Fruit fly (Drosophila melanogaster) whole organism, embryonic: ENCODE results near the gene Nlg2.

ENCODE experiments used
- BtbVII ChIP-seq: fragments of 200-800 bp; sonication (Bioruptor generic); optimal IDR thresholded peaks from 3 replicates; lab custom pipeline; 2017; ENCODE audit warnings: missing biosample characterization, mild to moderate bottlenecking, missing genetic modification characterization
- CG10147 ChIP-seq: fragments of 200-800 bp; sonication (Bioruptor generic); optimal IDR thresholded peaks from 2 replicates; lab custom pipeline; 2019; ENCODE audit warnings: missing biosample characterization, mild to moderate bottlenecking, missing genetic modification characterization, moderate library complexity
- CG10267 ChIP-seq: fragments of 200-800 bp; sonication (Bioruptor generic); optimal IDR thresholded peaks from 2 replicates; lab custom pipeline; 2018; ENCODE audit warnings: missing biosample characterization, mild to moderate bottlenecking, missing genetic modification characterization, moderate library complexity
- CG10274 ChIP-seq: fragments of 200-800 bp; sonication (Bioruptor generic); optimal IDR thresholded peaks from 3 replicates; lab custom pipeline; 2017; ENCODE audit warnings: missing biosample characterization, mild to moderate bottlenecking, missing genetic modification characterization
- CG10654 ChIP-seq: fragments of 200-800 bp; sonication (Bioruptor generic); optimal IDR thresholded peaks from 2 replicates; lab custom pipeline; 2016; ENCODE audit warnings: missing biosample characterization, missing genetic modification characterization
- CG13894 ChIP-seq: fragments of 200-800 bp; sonication (Bioruptor generic); optimal IDR thresholded peaks from 3 replicates; lab custom pipeline; 2018; ENCODE audit warnings: missing biosample characterization, mild to moderate bottlenecking, missing genetic modification characterization, moderate library complexity
- CG14014 ChIP-seq: fragments of 200-800 bp; sonication (Bioruptor generic); IDR thresholded peaks from 2 replicates; pipeline ENCODE4 v1.3.6; 2022; ENCODE audit warnings: missing biosample characterization, missing genetic modification characterization
- CG1529 ChIP-seq: fragments of 200-800 bp; sonication (Bioruptor generic); optimal IDR thresholded peaks from 3 replicates; lab custom pipeline; 2018; ENCODE audit warnings: missing biosample characterization, missing genetic modification characterization
- CG15479 ChIP-seq: fragments of 200-800 bp; sonication (Bioruptor generic); optimal IDR thresholded peaks from 3 replicates; lab custom pipeline; 2019; ENCODE audit warnings: missing biosample characterization, mild to moderate bottlenecking, missing genetic modification characterization, moderate library complexity
- CG15696 ChIP-seq: fragments of 200-800 bp; sonication (Bioruptor generic); optimal IDR thresholded peaks from 2 replicates; lab custom pipeline; 2019; ENCODE audit warnings: missing biosample characterization, mild to moderate bottlenecking, missing genetic modification characterization, moderate library complexity
- CG16779 ChIP-seq: fragments of 200-800 bp; sonication (Bioruptor generic); IDR thresholded peaks from 2 replicates; pipeline ENCODE4 v1.3.6; 2022; ENCODE audit warnings: missing biosample characterization, missing genetic modification characterization
- CG18011 ChIP-seq: fragments of 200-800 bp; sonication (Bioruptor generic); optimal IDR thresholded peaks from 2 replicates; lab custom pipeline; 2017; ENCODE audit warnings: missing biosample characterization, missing genetic modification characterization, mild to moderate bottlenecking, moderate library complexity, missing genotype
- CG1832 ChIP-seq: fragments of 200-800 bp; sonication (Bioruptor generic); optimal IDR thresholded peaks from 2 replicates; lab custom pipeline; 2017; ENCODE audit warnings: missing biosample characterization, mild to moderate bottlenecking, missing genetic modification characterization, inconsistent platforms
- CG2202 ChIP-seq: fragments of 200-800 bp; sonication (Bioruptor generic); optimal IDR thresholded peaks from 2 replicates; lab custom pipeline; 2018; ENCODE audit warnings: missing biosample characterization, mild to moderate bottlenecking, missing genetic modification characterization
- CG2889 ChIP-seq: fragments of 200-800 bp; sonication (Bioruptor generic); IDR thresholded peaks from 3 replicates; pipeline ENCODE4 v1.3.6; 2022; ENCODE audit warnings: missing biosample characterization, missing genetic modification characterization
- CG3995 ChIP-seq: fragments of 200-800 bp; sonication (Bioruptor generic); optimal IDR thresholded peaks from 3 replicates; lab custom pipeline; 2016; ENCODE audit warnings: missing biosample characterization, missing genetic modification characterization
- CG5245 ChIP-seq: fragments of 200-800 bp; sonication (Bioruptor generic); optimal IDR thresholded peaks from 3 replicates; lab custom pipeline; 2016; ENCODE audit warnings: missing biosample characterization, missing genetic modification characterization
- CG7357 ChIP-seq: fragments of 200-800 bp; sonication (Bioruptor generic); IDR thresholded peaks from 3 replicates; pipeline ENCODE4 v1.3.6; 2022; ENCODE audit warnings: missing biosample characterization, missing genetic modification characterization
- CG9876 ChIP-seq: fragments of 200-800 bp; sonication (Bioruptor generic); optimal IDR thresholded peaks from 2 replicates; lab custom pipeline; 2016; ENCODE audit warnings: missing biosample characterization, missing genetic modification characterization
- Chrac-16 ChIP-seq: fragments of 200-800 bp; sonication (Bioruptor generic); optimal IDR thresholded peaks from 3 replicates; lab custom pipeline; 2016; ENCODE audit warnings: missing biosample characterization, missing genetic modification characterization
- Doc3 ChIP-seq: fragments of 200-800 bp; sonication (Bioruptor generic); IDR thresholded peaks from 3 replicates; pipeline ENCODE4 v1.3.6; 2022; ENCODE audit warnings: missing biosample characterization, missing genetic modification characterization; ENCODE audit not compliant: partially characterized antibody
- ERR ChIP-seq: fragments of 200-800 bp; sonication (Bioruptor generic); optimal IDR thresholded peaks from 2 replicates; lab custom pipeline; 2016; ENCODE audit warnings: missing biosample characterization, missing genetic modification characterization
- Gsc ChIP-seq: fragments of 200-800 bp; sonication (Bioruptor generic); IDR thresholded peaks from 2 replicates; pipeline ENCODE4 v1.3.6; 2022; ENCODE audit warnings: missing biosample characterization, missing genetic modification characterization
- HLH54F ChIP-seq: fragments of 200-800 bp; sonication (Bioruptor generic); optimal IDR thresholded peaks from 3 replicates; lab custom pipeline; 2016; ENCODE audit warnings: missing biosample characterization, missing genetic modification characterization
- HLHmδ ChIP-seq: fragments of 200-800 bp; sonication (Bioruptor generic); optimal IDR thresholded peaks from 2 replicates; lab custom pipeline; 2018; ENCODE audit warnings: missing biosample characterization, mild to moderate bottlenecking, missing genetic modification characterization, moderate library complexity
- Hand ChIP-seq: fragments of 200-800 bp; sonication (Bioruptor generic); optimal IDR thresholded peaks from 2 replicates; lab custom pipeline; 2017; ENCODE audit warnings: mild to moderate bottlenecking, missing biosample characterization, missing genetic modification reagents, missing genetic modification characterization
- Hey ChIP-seq: fragments of 200-800 bp; sonication (Bioruptor generic); optimal IDR thresholded peaks from 3 replicates; lab custom pipeline; 2018; ENCODE audit warnings: missing biosample characterization, mild to moderate bottlenecking, missing genetic modification characterization
- Hsf ChIP-seq: fragments of 200-800 bp; sonication (Bioruptor generic); optimal IDR thresholded peaks from 3 replicates; lab custom pipeline; 2016; ENCODE audit warnings: missing biosample characterization, missing genetic modification characterization
- Mad ChIP-seq: fragments of 200-800 bp; sonication (Bioruptor generic); optimal IDR thresholded peaks from 2 replicates; lab custom pipeline; 2016; ENCODE audit warnings: missing biosample characterization, missing genetic modification characterization
- Meics ChIP-seq: fragments of 200-800 bp; sonication (Bioruptor generic); optimal IDR thresholded peaks from 2 replicates; lab custom pipeline; 2017; ENCODE audit warnings: missing biosample characterization, mild to moderate bottlenecking, missing genetic modification characterization
- Mrtf ChIP-seq: fragments of 200-800 bp; sonication (Bioruptor generic); IDR thresholded peaks from 3 replicates; pipeline ENCODE4 v1.3.6; 2022; ENCODE audit warnings: missing biosample characterization, missing genetic modification characterization
- Sin3A ChIP-seq: fragments of >200 bp; optimal IDR thresholded peaks from 2 replicates; lab custom pipeline; 2018
- Sry-β ChIP-seq: fragments of 200-800 bp; sonication (Bioruptor generic); optimal IDR thresholded peaks from 2 replicates; lab custom pipeline; 2018; ENCODE audit warnings: missing biosample characterization, mild to moderate bottlenecking, missing genetic modification characterization, moderate library complexity
- da ChIP-seq: fragments of 200-800 bp; sonication (Bioruptor generic); optimal IDR thresholded peaks from 2 replicates; lab custom pipeline; 2016; ENCODE audit warnings: missing biosample characterization, missing genetic modification characterization
- dan ChIP-seq: fragments of 200-800 bp; sonication (Bioruptor generic); IDR thresholded peaks from 2 replicates; pipeline ENCODE4 v1.3.6; 2022; ENCODE audit warnings: missing biosample characterization, missing genetic modification characterization
- danr ChIP-seq: fragments of 200-800 bp; sonication (Bioruptor generic); IDR thresholded peaks from 2 replicates; pipeline ENCODE4 v1.3.6; 2022; ENCODE audit warnings: missing biosample characterization, missing genetic modification characterization
- dati ChIP-seq: fragments of 200-800 bp; sonication (Bioruptor generic); IDR thresholded peaks from 2 replicates; pipeline ENCODE4 v1.3.6; 2022; ENCODE audit warnings: missing biosample characterization, missing genetic modification characterization
- disco-r ChIP-seq: fragments of 200-800 bp; sonication (Bioruptor generic); optimal IDR thresholded peaks from 2 replicates; lab custom pipeline; 2016; ENCODE audit warnings: missing biosample characterization, missing genetic modification characterization
- ewg ChIP-seq: fragments of 200-800 bp; sonication (Bioruptor generic); optimal IDR thresholded peaks from 3 replicates; lab custom pipeline; 2017; ENCODE audit warnings: mild to moderate bottlenecking, missing biosample characterization, missing genetic modification reagents, missing genetic modification characterization
- fd96Cb ChIP-seq: fragments of 200-800 bp; sonication (Bioruptor generic); optimal IDR thresholded peaks from 2 replicates; lab custom pipeline; 2018; ENCODE audit warnings: missing biosample characterization, mild to moderate bottlenecking, missing genetic modification characterization, moderate library complexity
- gcm ChIP-seq: fragments of 200-800 bp; sonication (Bioruptor generic); optimal IDR thresholded peaks from 2 replicates; lab custom pipeline; 2019; ENCODE audit warnings: missing biosample characterization, mild to moderate bottlenecking, missing genetic modification characterization, moderate library complexity
- gsb-n ChIP-seq: fragments of 200-800 bp; sonication (Bioruptor generic); optimal IDR thresholded peaks from 3 replicates; lab custom pipeline; 2018; ENCODE audit warnings: missing biosample characterization, mild to moderate bottlenecking, missing genetic modification characterization
- ham ChIP-seq: fragments of 200-800 bp; sonication (Bioruptor generic); IDR thresholded peaks from 2 replicates; pipeline ENCODE4 v1.3.6; 2022; ENCODE audit warnings: missing biosample characterization, missing genetic modification characterization
- her ChIP-seq: fragments of 200-800 bp; sonication (Bioruptor generic); optimal IDR thresholded peaks from 2 replicates; lab custom pipeline; 2016; ENCODE audit warnings: missing biosample characterization, missing genetic modification characterization
- ind ChIP-seq: fragments of 200-800 bp; sonication (Bioruptor generic); optimal IDR thresholded peaks from 3 replicates; lab custom pipeline; 2016; ENCODE audit warnings: missing biosample characterization, missing genetic modification characterization
- nmo ChIP-seq: fragments of 200-800 bp; sonication (Bioruptor generic); optimal IDR thresholded peaks from 2 replicates; lab custom pipeline; 2018; ENCODE audit warnings: missing biosample characterization, mild to moderate bottlenecking, missing genetic modification characterization, moderate library complexity
- nom ChIP-seq: fragments of 200-800 bp; sonication (Bioruptor generic); optimal IDR thresholded peaks from 2 replicates; lab custom pipeline; 2017; ENCODE audit warnings: missing biosample characterization, missing genetic modification characterization, mild to moderate bottlenecking, moderate library complexity, missing genetic modification reagents
- scrt ChIP-seq: fragments of 200-800 bp; sonication (Bioruptor generic); optimal IDR thresholded peaks from 2 replicates; lab custom pipeline; 2018; ENCODE audit warnings: missing biosample characterization, mild to moderate bottlenecking, missing genetic modification characterization, moderate library complexity
- sug ChIP-seq: fragments of 200-800 bp; optimal IDR thresholded peaks from 2 replicates; lab custom pipeline; 2019; ENCODE audit warnings: missing biosample characterization, mild to moderate bottlenecking, missing genetic modification characterization, moderate library complexity
- toy ChIP-seq: fragments of 200-800 bp; sonication (Bioruptor generic); IDR thresholded peaks from 2 replicates; pipeline ENCODE4 v1.3.6; 2022; ENCODE audit warnings: missing biosample characterization, missing genetic modification characterization
- vnd ChIP-seq: fragments of 200-800 bp; sonication (Bioruptor generic); IDR thresholded peaks from 3 replicates; pipeline ENCODE4 v1.3.6; 2022; ENCODE audit warnings: missing biosample characterization, missing genetic modification characterization; ENCODE audit not compliant: partially characterized antibody

The Nlg2 gene

dm6 chr2L:6950096-6950495 lies 75.4 kb downstream of the Nlg2 start, which contains the start of the genes Gas41 and SA1 (continued):
- TF ChIP-seq Chrac-16 (GFP tag; lab: Kevin White, UChicago) (peak; percentile 93), CG15479 (no peak), Mrtf (GFP tag; lab: Robert Waterston, UW) (no peak), HLH54F (GFP tag; lab: Kevin White, UChicago) (peak; percentile 28), CG1529 (GFP tag; lab: Kevin White, UChicago) (no peak), nom (GFP tag; lab: Kevin White, UChicago) (peak; percentile 44), Hey (tag; lab: Kevin White, UChicago) (peak; percentile 46), CG5245 (GFP tag; lab: Kevin White, UChicago) (no peak), Hand (GFP tag; lab: Kevin White, UChicago) (peak; percentile 74), CG10274 (GFP tag; lab: Kevin White, UChicago) (no peak), Hsf (GFP tag; lab: Kevin White, UChicago) (no peak), dati (GFP tag; lab: Robert Waterston, UW) (no peak), CG2889 (GFP tag; lab: Robert Waterston, UW) (peak; percentile 92), nmo (GFP tag; lab: Kevin White, UChicago) (peak; percentile 24), CG10267 (tag; lab: Kevin White, UChicago) (peak; percentile 83), CG9876 (GFP tag; lab: Kevin White, UChicago) (no peak), sug (tag; lab: Kevin White, UChicago) (peak; percentile 68), CG10654 (peak; percentile 78), her (no peak), CG15696 (tag; lab: Kevin White, UChicago) (peak; percentile 93), ham (GFP tag; lab: Robert Waterston, UW) (peak; percentile 62; the same call in 1 of the 2 replicates), vnd (peak; percentile 76), da (GFP tag; lab: Kevin White, UChicago) (no peak), fd96Cb (tag; lab: Kevin White, UChicago) (peak; percentile 72), scrt (GFP tag; lab: Kevin White, UChicago) (peak; percentile 65), ewg (peak; percentile 33), CG18011 (GFP tag; lab: Kevin White, UChicago) (peak; percentile 77), CG16779 (no peak), toy (peak; percentile 76), CG3995 (GFP tag; lab: Kevin White, UChicago) (peak; percentile 32), danr (GFP tag; lab: Robert Waterston, UW) (peak; percentile 31; the same call in 1 of the 2 replicates), dan (GFP tag; lab: Robert Waterston, UW) (peak; percentile 62; the same call in 1 of the 2 replicates), CG2202 (tag; lab: Kevin White, UChicago) (peak; percentile 81), ind (GFP tag; lab: Kevin White, UChicago) (peak; percentile 92), gcm (GFP tag; lab: Kevin White, UChicago) (peak; percentile 93), BtbVII (GFP tag; lab: Kevin White, UChicago) (peak; percentile 71), CG14014 (GFP tag; lab: Robert Waterston, UW) (peak; percentile 95), Sin3A (lab: Kevin White, UChicago) (no peak), CG1832 (GFP tag; lab: Kevin White, UChicago) (no peak), HLHmδ (GFP tag; lab: Kevin White, UChicago) (no peak), CG7357 (GFP tag; lab: Robert Waterston, UW) (peak; percentile 76; the same call in 2 of the 3 replicates), Mad (GFP tag; lab: Kevin White, UChicago) (no peak), disco-r (GFP tag; lab: Kevin White, UChicago) (peak; percentile 30), gsb-n (tag; lab: Kevin White, UChicago) (no peak), ERR (GFP tag; lab: Kevin White, UChicago) (no peak), Doc3 (GFP tag; lab: Robert Waterston, UW) (peak; percentile 59; the same call in 1 of the 3 replicates), Meics (GFP tag; lab: Kevin White, UChicago) (peak; percentile 86), CG10147 (no peak), Sry-β (GFP tag; lab: Kevin White, UChicago) (peak; percentile 9), Gsc (GFP tag; lab: Robert Waterston, UW) (no peak), CG13894 (peak; percentile 91)
